Worm (Caenorhabditis elegans) whole organism, young adult: ENCODE measurements around the gene T02H6.11.

Experiments
- F49E8.2 ChIP-seq: sonication (generic microtip); optimal IDR thresholded peaks from 3 replicates; lab custom pipeline; 2017; ENCODE audit warnings: missing genetic modification characterization, mild to moderate bottlenecking, missing compliant biosample characterization, antibody characterized with exemption, moderate library complexity; ENCODE audit not compliant: insufficient read depth
- cebp-1 ChIP-seq, 2 experiments: fragments of 200-800 bp in 1 of 2; sonication (Bioruptor generic) in 1 of 2; sonication (generic microtip) in 1 of 2; IDR thresholded peaks in 1 of 2; optimal IDR thresholded peaks in 1 of 2; 2 replicates each; pipeline versions ENCODE4 v1.3.6 to Lab custom; 2017 to 2022; ENCODE audit warnings: missing compliant biosample characterization in 2 of 2, missing genetic modification characterization in 2 of 2, mild to moderate bottlenecking in 1 of 2, missing genetic modification reagents in 1 of 2, moderate library complexity in 1 of 2
- egl-18 ChIP-seq: fragments of 200-800 bp; sonication (Bioruptor generic); IDR thresholded peaks from 2 replicates; pipeline ENCODE4 v1.3.6; 2022; ENCODE audit warnings: missing genetic modification reagents, missing genetic modification characterization, missing compliant biosample characterization
- egl-44 ChIP-seq: fragments of 200-800 bp; sonication (Bioruptor generic); IDR thresholded peaks from 2 replicates; pipeline ENCODE4 v1.3.6; 2022; ENCODE audit warnings: missing genetic modification reagents, missing genetic modification characterization, missing compliant biosample characterization
- lin-35 ChIP-seq, 3 experiments: fragments of 150-350 bp in 2 of 3; sonication (generic microtip) in 1 of 3; optimal IDR thresholded peaks; 2 replicates each; lab custom pipeline; 2014 to 2018; ENCODE audit warnings: missing biosample characterization in 3 of 3, missing genetic modification characterization in 3 of 3, missing genetic modification reagents in 3 of 3
- nhr-80 ChIP-seq: sonication (generic microtip); optimal IDR thresholded peaks from 2 replicates; lab custom pipeline; 2016; ENCODE audit warnings: missing genetic modification characterization, missing compliant biosample characterization
- nhr-90 ChIP-seq: sonication (generic microtip); optimal IDR thresholded peaks from 2 replicates; lab custom pipeline; 2016; ENCODE audit warnings: missing genotype, mild to moderate bottlenecking, missing genetic modification characterization, missing compliant biosample characterization
- pha-4 ChIP-seq: fragments of 150-350 bp; sonication (generic microtip); optimal IDR thresholded peaks from 2 replicates; lab custom pipeline; 2014; ENCODE audit warnings: missing biosample characterization, missing genetic modification reagents, missing genetic modification characterization
- sea-2 ChIP-seq: fragments of 200-800 bp; sonication (Bioruptor generic); IDR thresholded peaks from 2 replicates; pipeline ENCODE4 v1.3.6; 2022; ENCODE audit warnings: missing genetic modification characterization, missing compliant biosample characterization
- snpc-1.3 ChIP-seq: sonication (generic microtip); optimal IDR thresholded peaks from 2 replicates; lab custom pipeline; 2017; ENCODE audit warnings: missing genetic modification characterization, mild to moderate bottlenecking, missing compliant biosample characterization, antibody characterized with exemption, moderate library complexity, missing genotype, missing genetic modification reagents; ENCODE audit not compliant: insufficient read depth
- unc-62 ChIP-seq: fragments of 150-350 bp; optimal IDR thresholded peaks from 2 replicates; lab custom pipeline; 2014; ENCODE audit warnings: missing biosample characterization, missing genetic modification reagents, missing genetic modification characterization
- ztf-6 ChIP-seq: fragments of 200-800 bp; sonication (Bioruptor generic); IDR thresholded peaks from 2 replicates; pipeline ENCODE4 v1.3.6; 2022; ENCODE audit warnings: missing genetic modification reagents, missing genetic modification characterization, missing compliant biosample characterization

- no peak for TF ChIP-seq ztf-6
- TF ChIP-seq egl-18 (GFP tag; lab: Robert Waterston, UW) = no peak
- TF ChIP-seq cebp-1 (GFP tag; IDR thresholded peaks at IDR 0.05; lab: Robert Waterston, UW) = no peak
- no peak for TF ChIP-seq cebp-1 (tag; optimal IDR thresholded peaks at IDR 0.05; lab: Kevin White, UChicago)
- TF ChIP-seq sea-2 (GFP tag; lab: Robert Waterston, UW) = no peak
- no peak for TF ChIP-seq nhr-80 (tag; lab: Kevin White, UChicago)
- TF ChIP-seq nhr-90 (tag; lab: Kevin White, UChicago) = no peak
- TF ChIP-seq lin-35 (GFP tag; optimal IDR thresholded peaks at IDR 0.05; lab: Kevin White, UChicago) = no peak
- no peak for TF ChIP-seq snpc-1.3 (tag; lab: Kevin White, UChicago)
- no peak for TF ChIP-seq unc-62 (GFP tag; lab: Kevin White, UChicago)
- no peak for TF ChIP-seq F49E8.2 (tag; lab: Kevin White, UChicago)
- no peak for TF ChIP-seq egl-44 (GFP tag; lab: Robert Waterston, UW)
- TF ChIP-seq pha-4 (tag; lab: Kevin White, UChicago) = no peak
These were observed 630 bp upstream of the T02H6.11 start, which contains the start of gene thoc-1 for ce11 chrII:701371-702139.
